Worm (Caenorhabditis elegans) whole organism, young adult: ENCODE results near the gene ZK822.9.
A peak's percentile ranks its signal among the peaks of the same experiment; 100 is the strongest.

ENCODE experiments used
- B0019.2 ChIP-seq: fragments of 200-800 bp; sonication (Bioruptor generic); conservative IDR thresholded peaks from 2 replicates; pipeline ENCODE4 v1.3.6; 2022; ENCODE audit warnings: missing genetic modification reagents, missing genetic modification characterization, missing compliant biosample characterization
- B0035.1 ChIP-seq: sonication (generic microtip); optimal IDR thresholded peaks from 2 replicates; lab custom pipeline; 2016; ENCODE audit warnings: missing genetic modification characterization, mild to moderate bottlenecking, missing compliant biosample characterization, missing genotype, missing genetic modification reagents
- C06A6.2 ChIP-seq: fragments of 200-800 bp; sonication (Bioruptor generic); conservative IDR thresholded peaks from 2 replicates; pipeline ENCODE4 v1.3.6; 2022; ENCODE audit warnings: missing genetic modification characterization, missing compliant biosample characterization
- D2030.7 ChIP-seq: fragments of 200-800 bp; sonication (Bioruptor generic); IDR thresholded peaks from 2 replicates; pipeline ENCODE4 v1.3.6; 2022; ENCODE audit warnings: missing genetic modification reagents, missing genetic modification characterization, missing compliant biosample characterization
- F23B12.7 ChIP-seq: sonication (generic microtip); optimal IDR thresholded peaks from 2 replicates; lab custom pipeline; 2017; ENCODE audit warnings: missing genetic modification characterization, mild to moderate bottlenecking, missing compliant biosample characterization, antibody characterized with exemption, moderate library complexity; ENCODE audit not compliant: insufficient read depth
- F49E8.2 ChIP-seq: sonication (generic microtip); optimal IDR thresholded peaks from 3 replicates; lab custom pipeline; 2017; ENCODE audit warnings: missing genetic modification characterization, mild to moderate bottlenecking, missing compliant biosample characterization, antibody characterized with exemption, moderate library complexity; ENCODE audit not compliant: insufficient read depth
- K11D2.4 ChIP-seq: fragments of 200-800 bp; sonication (Bioruptor generic); IDR thresholded peaks from 2 replicates; pipeline ENCODE4 v1.3.6; 2022; ENCODE audit warnings: missing genetic modification reagents, missing genetic modification characterization, missing compliant biosample characterization
- K12H6.12 ChIP-seq: fragments of 200-800 bp; sonication (Bioruptor generic); optimal IDR thresholded peaks from 2 replicates; lab custom pipeline; 2018; ENCODE audit warnings: mild to moderate bottlenecking, missing genetic modification characterization, missing compliant biosample characterization
- T26A5.8 ChIP-seq: sonication (generic microtip); optimal IDR thresholded peaks from 2 replicates; lab custom pipeline; 2016; ENCODE audit warnings: missing genetic modification characterization, missing compliant biosample characterization
- Y53F4B.3 ChIP-seq: fragments of 200-800 bp; sonication (Bioruptor generic); IDR thresholded peaks from 2 replicates; pipeline ENCODE4 v1.3.6; 2022; ENCODE audit warnings: missing genetic modification reagents, missing genetic modification characterization, missing compliant biosample characterization
- ZK185.1 ChIP-seq: sonication (generic microtip); optimal IDR thresholded peaks from 2 replicates; lab custom pipeline; 2016; ENCODE audit warnings: mild to moderate bottlenecking, missing genetic modification characterization, missing compliant biosample characterization; ENCODE audit not compliant: poor library complexity, severe bottlenecking
- akir-1 ChIP-seq: fragments of 200-800 bp; sonication (Bioruptor generic); optimal IDR thresholded peaks from 2 replicates; lab custom pipeline; 2018; ENCODE audit warnings: mild to moderate bottlenecking, missing genetic modification characterization, moderate library complexity, missing compliant biosample characterization
- ama-1 ChIP-seq, 3 experiments: fragments of 150-350 bp in 1 of 3; sonication (generic microtip) in 2 of 3; optimal IDR thresholded peaks; 2 replicates each; lab custom pipeline; 2014 to 2018; ENCODE audit warnings: missing biosample characterization in 2 of 3, missing genetic modification characterization in 2 of 3, missing genetic modification reagents in 2 of 3
- atf-7 ChIP-seq: sonication (generic microtip); optimal IDR thresholded peaks from 2 replicates; lab custom pipeline; 2017; ENCODE audit warnings: mild to moderate bottlenecking, missing genetic modification characterization, missing compliant biosample characterization
- athp-1 ChIP-seq: sonication (generic microtip); optimal IDR thresholded peaks from 2 replicates; lab custom pipeline; 2017; ENCODE audit warnings: mild to moderate bottlenecking, missing genetic modification characterization, missing compliant biosample characterization
- cebp-1 ChIP-seq, 2 experiments: fragments of 200-800 bp in 1 of 2; sonication (Bioruptor generic) in 1 of 2; sonication (generic microtip) in 1 of 2; IDR thresholded peaks in 1 of 2; optimal IDR thresholded peaks in 1 of 2; 2 replicates each; pipeline versions ENCODE4 v1.3.6 to Lab custom; 2017 to 2022; ENCODE audit warnings: missing compliant biosample characterization in 2 of 2, missing genetic modification characterization in 2 of 2, mild to moderate bottlenecking in 1 of 2, missing genetic modification reagents in 1 of 2, moderate library complexity in 1 of 2
- ceh-40 ChIP-seq: fragments of 200-800 bp; sonication (Bioruptor generic); IDR thresholded peaks from 2 replicates; pipeline ENCODE4 v1.3.6; 2022; ENCODE audit warnings: missing genetic modification characterization, missing compliant biosample characterization
- ceh-91 ChIP-seq: fragments of 200-800 bp; sonication (Bioruptor generic); IDR thresholded peaks from 2 replicates; pipeline ENCODE4 v1.3.6; 2022; ENCODE audit warnings: missing genetic modification reagents, missing genetic modification characterization, missing compliant biosample characterization
- chd-7 ChIP-seq: sonication (generic microtip); optimal IDR thresholded peaks from 2 replicates; lab custom pipeline; 2016; ENCODE audit warnings: mild to moderate bottlenecking, missing genetic modification characterization, moderate library complexity, missing compliant biosample characterization
- dpl-1 ChIP-seq: fragments of 150-350 bp; optimal IDR thresholded peaks from 2 replicates; lab custom pipeline; 2014; ENCODE audit warnings: missing biosample characterization, missing genetic modification reagents, missing genetic modification characterization
- ekl-4 ChIP-seq: fragments of 200-800 bp; sonication (Bioruptor generic); IDR thresholded peaks from 2 replicates; pipeline ENCODE4 v1.3.6; 2022; ENCODE audit warnings: missing genetic modification reagents, missing genetic modification characterization, missing compliant biosample characterization
- ets-4 ChIP-seq: fragments of 200-800 bp; sonication (Bioruptor generic); optimal IDR thresholded peaks from 2 replicates; lab custom pipeline; 2018; ENCODE audit warnings: mild to moderate bottlenecking, missing genetic modification characterization, missing compliant biosample characterization
- hsf-1 ChIP-seq: fragments of 200-800 bp; sonication (Bioruptor generic); IDR thresholded peaks from 2 replicates; pipeline ENCODE4 v1.3.6; 2022; ENCODE audit warnings: missing genetic modification reagents, missing genetic modification characterization, missing compliant biosample characterization
- lag-1 ChIP-seq: fragments of 200-800 bp; sonication (Bioruptor generic); IDR thresholded peaks from 2 replicates; pipeline ENCODE4 v1.3.6; 2022; ENCODE audit warnings: missing genetic modification reagents, missing genetic modification characterization, missing compliant biosample characterization
- lin-40 ChIP-seq: sonication (generic microtip); optimal IDR thresholded peaks from 2 replicates; lab custom pipeline; 2016; ENCODE audit warnings: missing genetic modification characterization, mild to moderate bottlenecking, missing compliant biosample characterization, missing genotype, missing genetic modification reagents
- lir-1 ChIP-seq: fragments of 200-800 bp; sonication (Bioruptor generic); conservative IDR thresholded peaks from 2 replicates; pipeline ENCODE4 v1.3.6; 2022; ENCODE audit warnings: missing genetic modification reagents, missing genetic modification characterization, missing compliant biosample characterization
- madf-10 ChIP-seq: sonication (generic microtip); optimal IDR thresholded peaks from 2 replicates; lab custom pipeline; 2016; ENCODE audit warnings: mild to moderate bottlenecking, missing genetic modification characterization, missing compliant biosample characterization
- madf-3 ChIP-seq: fragments of 200-800 bp; sonication (Bioruptor generic); IDR thresholded peaks from 2 replicates; pipeline ENCODE4 v1.3.6; 2022; ENCODE audit warnings: missing genetic modification reagents, missing genetic modification characterization, missing compliant biosample characterization
- madf-6 ChIP-seq: fragments of 200-800 bp; sonication (Bioruptor generic); IDR thresholded peaks from 2 replicates; pipeline ENCODE4 v1.3.6; 2022; ENCODE audit warnings: missing genetic modification reagents, missing genetic modification characterization, missing compliant biosample characterization
- mcd-1 ChIP-seq: fragments of 200-800 bp; sonication (Bioruptor generic); IDR thresholded peaks from 2 replicates; pipeline ENCODE4 v1.3.6; 2022; ENCODE audit warnings: missing genetic modification reagents, missing genetic modification characterization, missing compliant biosample characterization
- nfyb-1 ChIP-seq: fragments of 200-800 bp; sonication (Bioruptor generic); IDR thresholded peaks from 2 replicates; pipeline ENCODE4 v1.3.6; 2022; ENCODE audit warnings: missing genetic modification reagents, missing genetic modification characterization, missing compliant biosample characterization
- nhr-179 ChIP-seq: sonication (generic microtip); optimal IDR thresholded peaks from 2 replicates; lab custom pipeline; 2016; ENCODE audit warnings: mild to moderate bottlenecking, missing genetic modification characterization, missing compliant biosample characterization
- pbrm-1 ChIP-seq: fragments of 200-800 bp; sonication (Bioruptor generic); IDR thresholded peaks from 2 replicates; pipeline ENCODE4 v1.3.6; 2022; ENCODE audit warnings: missing genetic modification reagents, missing genetic modification characterization, missing compliant biosample characterization
- pha-4 ChIP-seq: fragments of 150-350 bp; sonication (generic microtip); optimal IDR thresholded peaks from 2 replicates; lab custom pipeline; 2014; ENCODE audit warnings: missing biosample characterization, missing genetic modification reagents, missing genetic modification characterization
- rcor-1 ChIP-seq: fragments of 200-800 bp; sonication (Bioruptor generic); IDR thresholded peaks from 2 replicates; pipeline ENCODE4 v1.3.6; 2022; ENCODE audit warnings: missing genetic modification reagents, missing genetic modification characterization, missing compliant biosample characterization
- sdz-38 ChIP-seq: sonication (generic microtip); optimal IDR thresholded peaks from 2 replicates; lab custom pipeline; 2016; ENCODE audit warnings: missing genotype, missing genetic modification characterization, missing compliant biosample characterization
- sea-2 ChIP-seq: fragments of 200-800 bp; sonication (Bioruptor generic); IDR thresholded peaks from 2 replicates; pipeline ENCODE4 v1.3.6; 2022; ENCODE audit warnings: missing genetic modification characterization, missing compliant biosample characterization
- snpc-4 ChIP-seq, 5 experiments: fragments of 150-350 bp in 1 of 5; sonication (generic microtip) in 4 of 5; optimal IDR thresholded peaks; 2 replicates each; lab custom pipeline; 2014 to 2018; ENCODE audit warnings: missing genetic modification characterization in 5 of 5, missing biosample characterization in 3 of 5, antibody characterized with exemption in 2 of 5, mild to moderate bottlenecking in 2 of 5, missing compliant biosample characterization in 2 of 5, missing genotype in 2 of 5, moderate library complexity in 2 of 5, missing genetic modification reagents in 1 of 5
- sptf-2 ChIP-seq: fragments of 200-800 bp; sonication (Bioruptor generic); optimal IDR thresholded peaks from 2 replicates; lab custom pipeline; 2018; ENCODE audit warnings: mild to moderate bottlenecking, missing genetic modification characterization, missing compliant biosample characterization
- tlf-1 ChIP-seq: fragments of 200-800 bp; sonication (Bioruptor generic); optimal IDR thresholded peaks from 2 replicates; lab custom pipeline; 2018; ENCODE audit warnings: mild to moderate bottlenecking, missing genetic modification characterization, missing compliant biosample characterization
- zfh-2 ChIP-seq: fragments of 200-800 bp; sonication (Bioruptor generic); conservative IDR thresholded peaks from 2 replicates; pipeline ENCODE4 v1.3.6; 2022; ENCODE audit warnings: missing genetic modification reagents, missing genetic modification characterization, missing compliant biosample characterization
- zim-3 ChIP-seq: sonication (generic microtip); optimal IDR thresholded peaks from 2 replicates; lab custom pipeline; 2017; ENCODE audit warnings: mild to moderate bottlenecking, missing genetic modification characterization, moderate library complexity, missing compliant biosample characterization
- ztf-18 ChIP-seq: sonication (generic microtip); optimal IDR thresholded peaks from 2 replicates; lab custom pipeline; 2016; ENCODE audit warnings: missing genotype, mild to moderate bottlenecking, missing genetic modification characterization, missing compliant biosample characterization
- ztf-26 ChIP-seq: sonication (generic microtip); optimal IDR thresholded peaks from 2 replicates; lab custom pipeline; 2017; ENCODE audit warnings: missing genetic modification characterization, missing compliant biosample characterization
- ztf-3 ChIP-seq: fragments of 200-800 bp; sonication (Bioruptor generic); optimal IDR thresholded peaks from 2 replicates; lab custom pipeline; 2018; ENCODE audit warnings: mild to moderate bottlenecking, missing genetic modification characterization, missing compliant biosample characterization
- ztf-6 ChIP-seq: fragments of 200-800 bp; sonication (Bioruptor generic); IDR thresholded peaks from 2 replicates; pipeline ENCODE4 v1.3.6; 2022; ENCODE audit warnings: missing genetic modification reagents, missing genetic modification characterization, missing compliant biosample characterization

ZK822.9 gene

ce11 chrIV:11955592-11955991 is 39.8 kb downstream of the ZK822.9 start (continued):
- TF ChIP-seq D2030.7 (0 out of 2 replicates have a peak, but pooled peaks have one; percentile 20), ets-4 (GFP tag; lab: Kevin White, UChicago) (peak; percentile 88), ZK185.1 (tag; lab: Kevin White, UChicago) (peak; percentile 45), dpl-1 (GFP tag; lab: Kevin White, UChicago) (no peak), K12H6.12 (tag; lab: Kevin White, UChicago) (no peak), C06A6.2 (GFP tag; lab: Robert Waterston, UW) (peak; percentile 63; the same call in 1 of the 2 replicates), pha-4 (tag; lab: Kevin White, UChicago) (peak; percentile 71), B0035.1 (tag; lab: Kevin White, UChicago) (no peak), ceh-40 (GFP tag; lab: Robert Waterston, UW) (0 out of 2 replicates have a peak, but pooled peaks have one; percentile 15), nhr-179 (tag; lab: Kevin White, UChicago) (no peak), sptf-2 (GFP tag; lab: Kevin White, UChicago) (no peak), madf-10 (tag; lab: Kevin White, UChicago) (peak; percentile 70), ama-1 (optimal IDR thresholded peaks at IDR 0.05; lab: Kevin White, UChicago) (peak; percentile 64), ama-1 (GFP tag; optimal IDR thresholded peaks at IDR 0.05; lab: Kevin White, UChicago) (peak in 1 of 2 experiments; percentile 24), ztf-26 (peak; percentile 41), madf-3 (GFP tag; lab: Robert Waterston, UW) (peak; percentile 67; the same call in 1 of the 2 replicates), F23B12.7 (tag; lab: Kevin White, UChicago) (peak; percentile 8), hsf-1 (GFP tag; lab: Robert Waterston, UW) (peak; percentile 57; the same call in 1 of the 2 replicates), sea-2 (GFP tag; lab: Robert Waterston, UW) (no peak), zim-3 (tag; lab: Kevin White, UChicago) (peak; percentile 49), lir-1 (GFP tag; lab: Robert Waterston, UW) (no peak), snpc-4 (GFP tag; optimal IDR thresholded peaks at IDR 0.05; lab: Kevin White, UChicago) (no peak), snpc-4 (tag; optimal IDR thresholded peaks at IDR 0.05; lab: Kevin White, UChicago) (peak in 1 of 4 experiments; percentile 34), lin-40 (tag; lab: Kevin White, UChicago) (peak; percentile 58), mcd-1 (peak; percentile 44; the same call in 1 of the 2 replicates), pbrm-1 (GFP tag; lab: Robert Waterston, UW) (peak; percentile 44; the same call in 1 of the 2 replicates), T26A5.8 (peak; percentile 23), rcor-1 (0 out of 2 replicates have a peak, but pooled peaks have one; percentile 16), F49E8.2 (peak; percentile 41)

ce11 chrIV:11956387-11956786 is 40.6 kb downstream of the ZK822.9 start:
- TF ChIP-seq ceh-91 (GFP tag; lab: Robert Waterston, UW) (no peak), ztf-3 (GFP tag; lab: Kevin White, UChicago) (peak; percentile 70), lag-1 (GFP tag; lab: Robert Waterston, UW) (no peak), B0019.2 (GFP tag; lab: Robert Waterston, UW) (no peak), K11D2.4 (GFP tag; lab: Robert Waterston, UW) (peak; percentile 93), madf-6 (GFP tag; lab: Robert Waterston, UW) (no peak), B0035.1 (tag; lab: Kevin White, UChicago) (no peak), ztf-18 (tag; lab: Kevin White, UChicago) (peak; percentile 41), madf-10 (tag; lab: Kevin White, UChicago) (peak; percentile 83), ztf-6 (GFP tag; lab: Robert Waterston, UW) (no peak), atf-7 (peak; percentile 93), cebp-1 (GFP tag; IDR thresholded peaks at IDR 0.05; lab: Robert Waterston, UW) (peak; percentile 67), cebp-1 (tag; optimal IDR thresholded peaks at IDR 0.05; lab: Kevin White, UChicago) (peak; percentile 86), nfyb-1 (GFP tag; lab: Robert Waterston, UW) (peak; percentile 81; the same call in 1 of the 2 replicates), madf-3 (GFP tag; lab: Robert Waterston, UW) (no peak), zfh-2 (GFP tag; lab: Robert Waterston, UW) (peak; percentile 92), akir-1 (GFP tag; lab: Kevin White, UChicago) (peak; percentile 32), tlf-1 (GFP tag; lab: Kevin White, UChicago) (peak; percentile 71), ekl-4 (GFP tag; lab: Robert Waterston, UW) (peak; percentile 75; the same call in 1 of the 2 replicates), Y53F4B.3 (GFP tag; lab: Robert Waterston, UW) (no peak), sdz-38 (tag; lab: Kevin White, UChicago) (no peak), chd-7 (tag; lab: Kevin White, UChicago) (peak; percentile 94), athp-1 (tag; lab: Kevin White, UChicago) (peak; percentile 49), sea-2 (GFP tag; lab: Robert Waterston, UW) (peak; percentile 36; the same call in 1 of the 2 replicates)
